Worm (Caenorhabditis elegans) whole organism, early embryonic: Measurements from ENCODE around the gene grl-20.

Source experiments
- B0310.2 ChIP-seq: sonication (generic microtip); optimal IDR thresholded peaks from 2 replicates; lab custom pipeline; 2016; ENCODE audit warnings: mild to moderate bottlenecking, missing genetic modification characterization, missing compliant biosample characterization
- ama-1 ChIP-seq: fragments of 150-350 bp; optimal IDR thresholded peaks from 2 replicates; lab custom pipeline; 2014
- ceh-13 ChIP-seq: fragments of 200-800 bp; sonication (Bioruptor generic); optimal IDR thresholded peaks from 2 replicates; lab custom pipeline; 2018; ENCODE audit warnings: mild to moderate bottlenecking, missing genetic modification characterization, missing compliant biosample characterization
- ceh-36 ChIP-seq: sonication (generic microtip); optimal IDR thresholded peaks from 2 replicates; lab custom pipeline; 2016; ENCODE audit warnings: missing genetic modification characterization, inconsistent platforms, missing compliant biosample characterization
- ets-7 ChIP-seq: sonication (generic microtip); optimal IDR thresholded peaks from 2 replicates; lab custom pipeline; 2016; ENCODE audit warnings: missing genotype, missing genetic modification characterization, missing compliant biosample characterization
- flt-1 ChIP-seq: fragments of 200-800 bp; sonication (Bioruptor generic); IDR thresholded peaks from 2 replicates; pipeline ENCODE4 v1.3.6; 2022; ENCODE audit warnings: missing genetic modification characterization, missing compliant biosample characterization
- hmbx-1 ChIP-seq: sonication (generic microtip); optimal IDR thresholded peaks from 2 replicates; lab custom pipeline; 2016; ENCODE audit warnings: mild to moderate bottlenecking, missing genetic modification characterization, missing compliant biosample characterization
- hnd-1 ChIP-seq: sonication (generic microtip); optimal IDR thresholded peaks from 2 replicates; lab custom pipeline; 2016; ENCODE audit warnings: missing genetic modification characterization, missing compliant biosample characterization
- pes-1 ChIP-seq: fragments of 200-800 bp; sonication (Bioruptor generic); IDR thresholded peaks from 2 replicates; pipeline ENCODE4 v1.3.6; 2022; ENCODE audit warnings: missing genetic modification reagents, missing genetic modification characterization, missing compliant biosample characterization
- sea-1 ChIP-seq: fragments of 200-800 bp; sonication (Bioruptor generic); conservative IDR thresholded peaks from 2 replicates; pipeline ENCODE4 v1.3.6; 2022; ENCODE audit warnings: missing genetic modification characterization, missing compliant biosample characterization
- tbx-11 ChIP-seq: fragments of 200-800 bp; sonication (Bioruptor generic); IDR thresholded peaks from 2 replicates; pipeline ENCODE4 v1.3.6; 2022; ENCODE audit warnings: missing genetic modification characterization, missing compliant biosample characterization
- tbx-37 ChIP-seq: fragments of 200-800 bp; sonication (Bioruptor generic); conservative IDR thresholded peaks from 2 replicates; pipeline ENCODE4 v1.3.6; 2022; ENCODE audit warnings: missing genetic modification reagents, missing genetic modification characterization, missing compliant biosample characterization
- tra-4 ChIP-seq: sonication (generic microtip); optimal IDR thresholded peaks from 2 replicates; lab custom pipeline; 2017; ENCODE audit warnings: missing genetic modification characterization, missing compliant biosample characterization

ce11 chrIV:2113362-2114056, 15.2 kb downstream of the grl-20 start, which contains the start of gene C23H5.8:
- TF ChIP-seq ets-7, result no peak
- TF ChIP-seq ama-1 (lab: Kevin White, UChicago), result no peak
- no peak for TF ChIP-seq ceh-36
- no peak for TF ChIP-seq B0310.2 (tag; lab: Kevin White, UChicago)
- no peak for TF ChIP-seq sea-1 (GFP tag; lab: Robert Waterston, UW)
- TF ChIP-seq flt-1 (GFP tag; lab: Robert Waterston, UW), result no peak
- TF ChIP-seq pes-1 (GFP tag; lab: Robert Waterston, UW), result no peak
- no peak for TF ChIP-seq tbx-11 (GFP tag; lab: Robert Waterston, UW)
- no peak for TF ChIP-seq hnd-1 (tag; lab: Kevin White, UChicago)
- no peak for TF ChIP-seq tra-4 (tag; lab: Kevin White, UChicago)
- TF ChIP-seq tbx-37 (GFP tag; lab: Robert Waterston, UW), result no peak
- TF ChIP-seq ceh-13 (GFP tag; lab: Kevin White, UChicago), result no peak
- no peak for TF ChIP-seq hmbx-1 (tag; lab: Kevin White, UChicago)
